Worm (Caenorhabditis elegans): ENCODE data around the gene Y62E10A.24.

- no peak for TF ChIP-seq attf-3 (GFP tag; conservative IDR thresholded peaks at IDR 0.05)
- TF ChIP-seq F22D6.2 (tag; optimal IDR thresholded peaks at IDR 0.05): no peak
Observed at ce11 chrIV:13380506-13380905, 10.0 kb downstream of the Y62E10A.24 start.

All from whole organism, young adult.